Worm (Caenorhabditis elegans): ENCODE data around the gene F11E6.4.

DNA sequence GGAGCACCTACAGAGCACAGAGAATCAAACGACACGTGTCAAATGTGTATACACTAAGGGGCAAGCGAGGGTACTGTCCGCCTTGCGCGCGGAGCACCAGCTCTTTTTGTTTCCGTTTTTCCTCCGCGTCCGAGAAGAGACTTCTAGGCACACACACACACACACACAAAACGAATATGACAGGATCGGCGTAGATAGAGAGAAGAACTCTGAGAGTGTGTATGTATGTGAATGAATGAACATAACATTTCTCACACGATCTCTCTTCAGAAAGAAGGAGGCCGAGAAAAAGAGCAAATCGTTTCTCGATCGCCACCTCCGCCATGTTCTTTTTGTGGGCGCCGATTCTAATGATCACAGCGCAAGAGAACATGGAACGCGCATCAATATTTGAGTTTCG is 20.5 kb upstream of the F11E6.4 start, which contains the start of gene nas-6:
- TF ChIP-seq elt-3 (tag; optimal IDR thresholded peaks at IDR 0.05) = no peak
- TF ChIP-seq snpc-4 (tag; optimal IDR thresholded peaks at IDR 0.05) = no peak
- no peak for TF ChIP-seq sma-3 (GFP tag; optimal IDR thresholded peaks at IDR 0.05)
- no peak for TF ChIP-seq ama-1 (optimal IDR thresholded peaks at IDR 0.05)
- no peak for TF ChIP-seq egl-27 (tag; optimal IDR thresholded peaks at IDR 0.05)
- TF ChIP-seq nhr-6 (tag; optimal IDR thresholded peaks at IDR 0.05) = no peak
- TF ChIP-seq ceh-82 (tag; optimal IDR thresholded peaks at IDR 0.05) = no peak
- no peak for TF ChIP-seq nhr-25 (tag; optimal IDR thresholded peaks at IDR 0.05)
- no peak for TF ChIP-seq nhr-237 (tag; optimal IDR thresholded peaks at IDR 0.05)
- TF ChIP-seq crh-2 (tag; optimal IDR thresholded peaks at IDR 0.05) = no peak
- no peak for TF ChIP-seq unc-62 (GFP tag; optimal IDR thresholded peaks at IDR 0.05)
